Worm (Caenorhabditis elegans) whole organism, midembryonic: ENCODE measurements around the gene pgl-3.

ENCODE experiments used
- T22C8.4 ChIP-seq: fragments of 200-800 bp; sonication (Bioruptor generic); IDR thresholded peaks from 2 replicates; pipeline ENCODE4 v1.3.6; 2022; ENCODE audit warnings: missing genetic modification characterization, missing compliant biosample characterization
- cog-1 ChIP-seq: sonication (generic microtip); optimal IDR thresholded peaks from 2 replicates; lab custom pipeline; 2016; ENCODE audit warnings: missing genetic modification characterization, missing compliant biosample characterization
- flt-1 ChIP-seq: fragments of 200-800 bp; sonication (Bioruptor generic); IDR thresholded peaks from 2 replicates; pipeline ENCODE4 v1.3.6; 2022; ENCODE audit warnings: missing genetic modification characterization, missing compliant biosample characterization
- klf-2 ChIP-seq: fragments of 200-800 bp; sonication (Bioruptor generic); conservative IDR thresholded peaks from 2 replicates; pipeline ENCODE4 v1.3.6; 2022; ENCODE audit warnings: missing genetic modification reagents, missing genetic modification characterization, missing compliant biosample characterization
- med-1 ChIP-seq: sonication (generic microtip); optimal IDR thresholded peaks from 2 replicates; lab custom pipeline; 2017; ENCODE audit warnings: missing genetic modification characterization, mild to moderate bottlenecking, missing compliant biosample characterization, antibody characterized with exemption, missing genetic modification reagents; ENCODE audit not compliant: insufficient read depth
- ref-1 ChIP-seq: fragments of 200-800 bp; sonication (Bioruptor generic); conservative IDR thresholded peaks from 2 replicates; pipeline ENCODE4 v1.3.6; 2022; ENCODE audit warnings: missing genetic modification reagents, missing genetic modification characterization, missing compliant biosample characterization
- tab-1 ChIP-seq: fragments of 200-800 bp; sonication (Bioruptor generic); IDR thresholded peaks from 2 replicates; pipeline ENCODE4 v1.3.6; 2022; ENCODE audit warnings: missing genetic modification characterization, missing compliant biosample characterization
- ztf-23 ChIP-seq: fragments of 200-800 bp; sonication (Bioruptor generic); IDR thresholded peaks from 2 replicates; pipeline ENCODE4 v1.3.6; 2022; ENCODE audit warnings: missing genetic modification reagents, missing genetic modification characterization, missing compliant biosample characterization
- ztf-29 ChIP-seq: fragments of 200-800 bp; sonication (Bioruptor generic); IDR thresholded peaks from 2 replicates; pipeline ENCODE4 v1.3.6; 2022; ENCODE audit warnings: missing genetic modification reagents, missing genetic modification characterization, missing compliant biosample characterization

DNA sequence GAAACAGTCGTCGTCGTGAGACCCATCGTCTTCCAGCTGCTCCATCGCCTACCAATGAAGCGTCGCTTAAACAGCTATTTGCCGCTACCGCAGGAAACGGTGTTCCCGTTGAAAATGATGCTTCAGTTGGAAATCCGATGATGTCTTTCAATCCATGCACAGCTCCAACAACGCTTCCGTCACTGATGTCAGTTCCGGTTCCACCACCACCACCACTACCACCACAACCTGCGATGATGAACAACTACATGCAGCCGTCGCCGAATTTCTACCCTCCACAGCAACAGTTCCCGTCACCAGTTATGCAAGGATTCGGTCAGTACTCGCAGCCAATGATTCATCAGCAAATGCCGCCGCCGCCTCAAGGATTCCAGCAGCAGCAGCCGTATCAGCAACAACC lies 21.8 kb upstream of the pgl-3 start:
- TF ChIP-seq cog-1 (tag; lab: Kevin White, UChicago) (no peak), klf-2 (GFP tag; lab: Robert Waterston, UW) (no peak), ztf-23 (no peak), flt-1 (GFP tag; lab: Robert Waterston, UW) (no peak), ref-1 (GFP tag; lab: Robert Waterston, UW) (no peak), ztf-29 (no peak), tab-1 (no peak), med-1 (GFP tag; lab: Kevin White, UChicago) (no peak), T22C8.4 (GFP tag; lab: Robert Waterston, UW) (no peak)
